Worm (Caenorhabditis elegans): Measurements from ENCODE around the gene oac-24.

DNA sequence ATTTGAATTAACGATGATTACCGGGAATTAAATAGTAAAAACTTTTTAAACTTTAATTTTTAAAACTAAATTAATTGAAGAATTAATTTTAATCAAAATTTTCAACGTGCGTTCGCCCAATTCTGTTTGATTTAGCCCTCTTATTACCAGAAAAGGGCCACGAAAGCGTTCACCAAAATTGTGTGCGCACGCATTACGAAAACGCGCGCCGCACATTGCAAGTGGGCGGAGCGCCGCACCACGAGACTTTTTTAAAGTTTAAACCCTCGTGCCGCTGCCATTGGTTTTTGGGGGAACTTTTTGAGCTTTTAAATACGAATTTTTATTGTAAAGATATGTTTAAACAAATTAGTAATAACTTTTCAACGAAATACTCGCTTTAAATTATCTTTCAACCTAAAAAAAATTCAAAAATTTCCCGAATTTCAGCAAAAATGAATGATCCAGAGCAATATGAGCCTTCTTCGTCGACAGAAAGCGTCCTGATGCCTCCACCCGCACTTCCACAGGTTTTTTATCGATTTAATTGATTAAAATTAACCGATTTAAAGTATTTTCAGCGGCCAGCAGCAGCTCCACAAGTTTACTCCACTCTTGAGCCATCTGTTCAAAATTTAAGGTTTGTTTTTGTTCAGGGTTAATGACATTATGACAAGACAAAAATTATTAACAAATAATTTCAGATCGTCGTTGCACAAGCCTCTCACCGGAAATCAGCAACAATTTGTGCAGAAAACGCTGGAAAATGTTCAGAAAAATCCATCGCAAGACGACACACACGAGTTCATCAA, 23.7 kb upstream of the oac-24 start, which contains the start of gene taf-10:
- TF ChIP-seq elt-3 (tag; optimal IDR thresholded peaks at IDR 0.05) (no peak), tbx-8 (GFP tag; optimal IDR thresholded peaks at IDR 0.05) (no peak), nhr-28 (tag; optimal IDR thresholded peaks at IDR 0.05) (no peak)

Measured in whole organism, mixed stage, embryonic.